Worm (Caenorhabditis elegans) whole organism, early embryonic: ENCODE data around the gene F35H12.5.

ENCODE experiments used
- aly-1 ChIP-seq: sonication (generic microtip); optimal IDR thresholded peaks from 2 replicates; lab custom pipeline; 2016; ENCODE audit warnings: missing genetic modification characterization, missing compliant biosample characterization
- ama-1 ChIP-seq: fragments of 150-350 bp; optimal IDR thresholded peaks from 2 replicates; lab custom pipeline; 2014
- ceh-36 ChIP-seq: sonication (generic microtip); optimal IDR thresholded peaks from 2 replicates; lab custom pipeline; 2016; ENCODE audit warnings: missing genetic modification characterization, inconsistent platforms, missing compliant biosample characterization
- flt-1 ChIP-seq: fragments of 200-800 bp; sonication (Bioruptor generic); IDR thresholded peaks from 2 replicates; pipeline ENCODE4 v1.3.6; 2022; ENCODE audit warnings: missing genetic modification characterization, missing compliant biosample characterization
- hnd-1 ChIP-seq: sonication (generic microtip); optimal IDR thresholded peaks from 2 replicates; lab custom pipeline; 2016; ENCODE audit warnings: missing genetic modification characterization, missing compliant biosample characterization
- tbx-37 ChIP-seq: fragments of 200-800 bp; sonication (Bioruptor generic); conservative IDR thresholded peaks from 2 replicates; pipeline ENCODE4 v1.3.6; 2022; ENCODE audit warnings: missing genetic modification reagents, missing genetic modification characterization, missing compliant biosample characterization

ce11 chrX:927632-928031 is 9.4 kb downstream of the F35H12.5 start:
- TF ChIP-seq hnd-1 (tag; lab: Kevin White, UChicago) (no peak), flt-1 (GFP tag; lab: Robert Waterston, UW) (no peak), aly-1 (tag; lab: Kevin White, UChicago) (no peak), ceh-36 (tag; lab: Kevin White, UChicago) (no peak), ama-1 (lab: Kevin White, UChicago) (no peak), tbx-37 (GFP tag; lab: Robert Waterston, UW) (no peak)
